Fruit fly (Drosophila melanogaster) whole organism, embryonic: ENCODE data around the gene CG10011.

Source experiments
- Antp ChIP-seq: fragments of 200-800 bp; sonication (Bioruptor generic); optimal IDR thresholded peaks from 3 replicates; lab custom pipeline; 2016; ENCODE audit warnings: missing biosample characterization, missing genetic modification characterization
- CG11696 ChIP-seq: fragments of 200-800 bp; sonication (Bioruptor generic); IDR thresholded peaks from 2 replicates; pipeline ENCODE4 v1.3.6; 2022; ENCODE audit warnings: missing biosample characterization, missing genetic modification characterization
- CG12104 ChIP-seq: fragments of 200-800 bp; sonication (Bioruptor generic); optimal IDR thresholded peaks from 3 replicates; lab custom pipeline; 2016; ENCODE audit warnings: missing biosample characterization, missing genetic modification characterization
- CG12744 ChIP-seq: fragments of 200-800 bp; sonication (Bioruptor generic); optimal IDR thresholded peaks from 2 replicates; lab custom pipeline; 2016; ENCODE audit warnings: missing biosample characterization, missing genetic modification characterization
- CG15269 ChIP-seq: fragments of 200-800 bp; sonication (Bioruptor generic); optimal IDR thresholded peaks from 2 replicates; lab custom pipeline; 2018; ENCODE audit warnings: missing biosample characterization, mild to moderate bottlenecking, missing genetic modification characterization, moderate library complexity
- psq ChIP-seq: fragments of 200-800 bp; sonication (Bioruptor generic); optimal IDR thresholded peaks from 2 replicates; lab custom pipeline; 2017; ENCODE audit warnings: missing biosample characterization, missing genetic modification characterization
- trh ChIP-seq: fragments of 200-800 bp; sonication (Bioruptor generic); optimal IDR thresholded peaks from 2 replicates; lab custom pipeline; 2016; ENCODE audit warnings: missing biosample characterization, missing genetic modification characterization
- zfh2 ChIP-seq: fragments of 200-800 bp; sonication (Bioruptor generic); optimal IDR thresholded peaks from 2 replicates; lab custom pipeline; 2016; ENCODE audit warnings: missing biosample characterization, missing genetic modification characterization

dm6 chr3R:28630861-28631260, 4.0 kb downstream of the CG10011 start:
- TF ChIP-seq psq (no peak), Antp (no peak), CG15269 (tag; lab: Kevin White, UChicago) (no peak), zfh2 (GFP tag; lab: Kevin White, UChicago) (no peak), CG11696 (GFP tag; lab: Robert Waterston, UW) (no peak), CG12104 (GFP tag; lab: Kevin White, UChicago) (no peak), CG12744 (GFP tag; lab: Kevin White, UChicago) (no peak), trh (GFP tag; lab: Kevin White, UChicago) (no peak)
